Fruit fly (Drosophila melanogaster): Measurements from ENCODE around the gene loj.

The loj gene

DNA sequence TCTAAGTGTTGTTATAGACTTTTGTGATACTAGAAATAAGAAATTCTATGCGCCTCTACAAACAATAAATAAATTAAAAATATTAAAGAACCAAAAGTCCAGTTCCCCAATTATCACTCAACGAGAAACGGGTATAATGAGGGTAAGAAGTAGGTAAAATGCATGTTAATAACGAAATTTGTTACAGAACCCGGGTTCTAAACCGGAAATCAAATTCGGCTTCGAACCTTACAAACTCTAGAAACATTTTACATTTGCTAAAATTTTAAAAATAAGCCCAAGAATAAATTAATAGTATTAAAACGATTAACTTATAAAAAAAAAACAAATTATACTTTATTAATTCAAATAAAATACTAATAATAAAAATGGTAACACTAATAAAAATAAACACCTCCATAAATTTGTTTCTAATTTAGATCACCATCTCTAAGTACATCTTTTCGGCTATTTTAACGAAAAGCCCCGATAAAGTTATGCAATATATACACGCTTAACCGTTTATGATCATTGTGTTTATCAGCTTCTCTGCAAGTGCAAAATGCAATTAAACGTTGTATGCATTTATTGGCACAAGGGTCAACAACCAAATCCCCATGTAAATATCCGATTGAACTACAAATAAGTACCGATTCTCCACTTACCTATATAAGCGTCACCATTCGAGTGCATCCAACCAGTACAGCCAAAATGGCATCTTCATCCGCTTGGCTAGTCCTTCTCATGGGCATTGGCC lies 23.2 kb upstream of the loj start, which contains the start of gene CG6602 (continued):
- TF ChIP-seq CG34406 (GFP tag; optimal IDR thresholded peaks at IDR 0.05), result peak; percentile 25
- peak; percentile 70 for TF ChIP-seq CG6163 (GFP tag; IDR thresholded peaks at IDR 0.05)
- TF ChIP-seq fkh (GFP tag; optimal IDR thresholded peaks at IDR 0.05), result no peak
- TF ChIP-seq Lpt (GFP tag; optimal IDR thresholded peaks at IDR 0.05), result no peak
- TF ChIP-seq Sox15 (GFP tag; optimal IDR thresholded peaks at IDR 0.05), result peak; percentile 41
- no peak for TF ChIP-seq pdm3 (GFP tag; optimal IDR thresholded peaks at IDR 0.05)
- peak; percentile 6 for TF ChIP-seq CG10631 (GFP tag; optimal IDR thresholded peaks at IDR 0.05)
- peak; percentile 53 for TF ChIP-seq esn (GFP tag; optimal IDR thresholded peaks at IDR 0.05)
- TF ChIP-seq eg (GFP tag; IDR thresholded peaks at IDR 0.05), result peak; percentile 50; the same call in 2 of the 3 replicates
- peak; percentile 42 for TF ChIP-seq CG10669 (GFP tag; optimal IDR thresholded peaks at IDR 0.05)

DNA sequence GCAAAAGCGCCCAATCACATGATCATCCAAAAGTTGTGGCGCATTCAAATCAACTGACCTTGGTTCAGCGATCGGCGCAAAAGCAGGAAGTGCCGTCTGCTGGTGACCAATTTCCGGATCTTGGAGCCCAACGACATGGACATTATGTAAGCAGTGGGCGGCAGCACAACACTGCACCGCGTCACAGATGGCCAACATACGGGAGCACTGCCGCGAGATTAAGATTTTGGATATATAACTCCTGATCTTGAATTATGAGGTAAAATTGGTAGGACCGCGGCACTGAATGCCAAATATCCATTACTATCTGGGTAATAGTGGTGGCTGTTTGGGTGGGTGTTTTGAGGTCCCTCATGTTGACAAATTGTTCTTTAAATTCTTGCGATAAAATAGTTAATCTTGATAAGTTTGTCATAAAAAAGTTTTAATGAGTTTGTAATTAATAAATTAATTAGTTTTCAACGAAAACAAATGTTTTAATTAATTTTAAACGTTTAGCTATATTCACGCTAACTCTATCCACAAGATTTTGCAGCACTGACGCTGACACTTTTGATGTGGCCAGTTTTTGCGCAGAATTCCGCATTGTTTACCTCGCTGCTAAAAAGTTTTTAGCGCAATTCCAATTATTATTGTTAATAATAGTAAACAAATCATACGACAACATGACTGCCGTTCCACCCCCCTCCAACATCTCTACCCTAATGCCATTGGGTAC lies 19.7 kb upstream of the loj start, which contains the start of the genes CG13295 and CG6610:
Gene CG13295, minus strand, starts transcription at position 271 of the 718 bp plus-strand sequence.
Gene CG6610, plus strand, starts transcription at position 562 of the 718 bp plus-strand sequence.
- TF ChIP-seq lz (GFP tag; optimal IDR thresholded peaks at IDR 0.05), result peak; percentile 53
- TF ChIP-seq CG10669 (GFP tag; optimal IDR thresholded peaks at IDR 0.05), result no peak
- TF ChIP-seq CG6163 (GFP tag; IDR thresholded peaks at IDR 0.05), result peak; percentile 36; the same call in 1 of the 3 replicates
- TF ChIP-seq ss (GFP tag; optimal IDR thresholded peaks at IDR 0.05), result peak in 1 of 2 experiments; percentile 44
- no peak for TF ChIP-seq CG1621 (tag; optimal IDR thresholded peaks at IDR 0.05)
- peak; percentile 45 for TF ChIP-seq Ets96B (tag; optimal IDR thresholded peaks at IDR 0.05)
- TF ChIP-seq CG10631 (GFP tag; optimal IDR thresholded peaks at IDR 0.05), result peak; percentile 57
- no peak for TF ChIP-seq spab (GFP tag; optimal IDR thresholded peaks at IDR 0.05)
- peak; percentile 26 for TF ChIP-seq acj6 (GFP tag; optimal IDR thresholded peaks at IDR 0.05)
- peak; percentile 69 for TF ChIP-seq CG31627 (GFP tag; optimal IDR thresholded peaks at IDR 0.05)
- TF ChIP-seq vri (GFP tag; optimal IDR thresholded peaks at IDR 0.05), result peak; percentile 44
- TF ChIP-seq CG16779 (tag; optimal IDR thresholded peaks at IDR 0.05), result no peak
- no peak for TF ChIP-seq CG11762 (GFP tag; optimal IDR thresholded peaks at IDR 0.05; ENCODE audit: insufficient read depth)
- TF ChIP-seq CG6792 (GFP tag; optimal IDR thresholded peaks at IDR 0.05), result peak; percentile 6
- TF ChIP-seq OdsH (GFP tag; optimal IDR thresholded peaks at IDR 0.05), result no peak
- no peak for TF ChIP-seq CG11294 (GFP tag; IDR thresholded peaks at IDR 0.05)
- TF ChIP-seq esn (GFP tag; optimal IDR thresholded peaks at IDR 0.05), result peak; percentile 60
- TF ChIP-seq svp (GFP tag), result no peak
- TF ChIP-seq CG8319 (GFP tag; optimal IDR thresholded peaks at IDR 0.05), result no peak
- peak; percentile 35; the same call in 1 of the 2 replicates for TF ChIP-seq CG15336 (GFP tag; IDR thresholded peaks at IDR 0.05)
- TF ChIP-seq Ets21C (GFP tag; optimal IDR thresholded peaks at IDR 0.05), result peak; percentile 59
- peak; percentile 48 for TF ChIP-seq Smox (GFP tag; optimal IDR thresholded peaks at IDR 0.05)
- no peak for TF ChIP-seq Hr38 (GFP tag; optimal IDR thresholded peaks at IDR 0.05)
- TF ChIP-seq cyc (GFP tag; optimal IDR thresholded peaks at IDR 0.05), result peak; percentile 46
- TF ChIP-seq fd59A (GFP tag; optimal IDR thresholded peaks at IDR 0.05), result peak; percentile 22
- peak; percentile 47 for TF ChIP-seq Eip75B (GFP tag; optimal IDR thresholded peaks at IDR 0.05)
- TF ChIP-seq achi (GFP tag; optimal IDR thresholded peaks at IDR 0.05), result peak; percentile 44
- TF ChIP-seq net (GFP tag; optimal IDR thresholded peaks at IDR 0.05), result no peak
- TF ChIP-seq CG7368 (GFP tag; optimal IDR thresholded peaks at IDR 0.05), result no peak
- peak; percentile 88 for TF ChIP-seq Eip78C (GFP tag)
- TF ChIP-seq salr (GFP tag; optimal IDR thresholded peaks at IDR 0.05), result peak in 1 of 2 experiments; percentile 3
- TF ChIP-seq topi (GFP tag; optimal IDR thresholded peaks at IDR 0.05), result peak; percentile 42
- no peak for TF ChIP-seq fd85E (GFP tag; optimal IDR thresholded peaks at IDR 0.05)
- peak; percentile 47 for TF ChIP-seq Met (GFP tag; optimal IDR thresholded peaks at IDR 0.05)
- peak; percentile 7 for TF ChIP-seq Sox15 (GFP tag; optimal IDR thresholded peaks at IDR 0.05)
- peak; percentile 58 for TF ChIP-seq CG32006 (GFP tag; optimal IDR thresholded peaks at IDR 0.05)
- TF ChIP-seq Sox14 (GFP tag; optimal IDR thresholded peaks at IDR 0.05), result peak; percentile 77
- no peak for TF ChIP-seq CG6854 (GFP tag; optimal IDR thresholded peaks at IDR 0.05)
- peak; percentile 15 for TF ChIP-seq CG9139 (GFP tag; optimal IDR thresholded peaks at IDR 0.05)
- peak; percentile 52 for TF ChIP-seq Hr4 (GFP tag; optimal IDR thresholded peaks at IDR 0.05)
- TF ChIP-seq CG3032 (tag; optimal IDR thresholded peaks at IDR 0.05), result peak; percentile 71
- peak; percentile 23 for TF ChIP-seq CG6808 (GFP tag; optimal IDR thresholded peaks at IDR 0.05)
- TF ChIP-seq eg (GFP tag; IDR thresholded peaks at IDR 0.05), result peak; percentile 45; the same call in 2 of the 3 replicates
